Worm (Caenorhabditis elegans): ENCODE results near the gene lact-6.

lact-6 gene

ce11 chrIV:17453996-17454395 lies 22.8 kb upstream of the lact-6 start:
- TF ChIP-seq nhr-25 (tag; optimal IDR thresholded peaks at IDR 0.05) (no peak), nhr-67 (tag; optimal IDR thresholded peaks at IDR 0.05) (no peak), ZK546.5 (tag; optimal IDR thresholded peaks at IDR 0.05) (no peak), nhr-28 (tag; optimal IDR thresholded peaks at IDR 0.05) (no peak)

- TF ChIP-seq aly-2 (tag; optimal IDR thresholded peaks at IDR 0.05), result no peak
- TF ChIP-seq jun-1 (tag; optimal IDR thresholded peaks at IDR 0.05), result no peak
- TF ChIP-seq elt-1 (tag; optimal IDR thresholded peaks at IDR 0.05), result no peak
- TF ChIP-seq nhr-67 (tag; optimal IDR thresholded peaks at IDR 0.05), result no peak
- no peak for TF ChIP-seq elt-3 (tag; optimal IDR thresholded peaks at IDR 0.05)
- TF ChIP-seq elt-2 (tag; optimal IDR thresholded peaks at IDR 0.05), result no peak
- TF ChIP-seq nhr-237 (tag; optimal IDR thresholded peaks at IDR 0.05), result no peak
- TF ChIP-seq eor-1 (tag; optimal IDR thresholded peaks at IDR 0.05), result no peak
- no peak for TF ChIP-seq egl-27 (tag; optimal IDR thresholded peaks at IDR 0.05)
- TF ChIP-seq ztf-4 (tag; optimal IDR thresholded peaks at IDR 0.05), result no peak
- no peak for TF ChIP-seq ceh-82 (tag; optimal IDR thresholded peaks at IDR 0.05)
- no peak for TF ChIP-seq ztf-11 (tag; optimal IDR thresholded peaks at IDR 0.05)
- TF ChIP-seq pha-4 (tag; optimal IDR thresholded peaks at IDR 0.05), result no peak
- TF ChIP-seq daf-12 (tag; optimal IDR thresholded peaks at IDR 0.05), result no peak
- no peak for TF ChIP-seq nhr-76 (tag; optimal IDR thresholded peaks at IDR 0.05)
- TF ChIP-seq nhr-43 (tag; optimal IDR thresholded peaks at IDR 0.05; ENCODE audit: poor library complexity, severe bottlenecking), result no peak
Observed at ce11 chrIV:17453200-17453599, 22.0 kb upstream of the lact-6 start.

ce11 chrIV:17450443-17450842 lies 19.3 kb upstream of the lact-6 start, which contains the start of gene F11E6.8:
Gene F11E6.8, minus strand, starts transcription at chrIV:17450543.
- TF ChIP-seq nhr-11 (tag; optimal IDR thresholded peaks at IDR 0.05) (no peak), zag-1 (tag; optimal IDR thresholded peaks at IDR 0.05) (no peak), lin-15B (tag; optimal IDR thresholded peaks at IDR 0.05) (no peak), fkh-10 (GFP tag; optimal IDR thresholded peaks at IDR 0.05) (no peak), sea-2 (GFP tag; optimal IDR thresholded peaks at IDR 0.05) (no peak), lsy-12 (tag; optimal IDR thresholded peaks at IDR 0.05) (no peak), elt-3 (tag; optimal IDR thresholded peaks at IDR 0.05) (no peak), ztf-4 (tag; optimal IDR thresholded peaks at IDR 0.05) (no peak)

ce11 chrIV:17448319-17448718 lies 17.1 kb upstream of the lact-6 start:
- TF ChIP-seq egl-27 (tag; optimal IDR thresholded peaks at IDR 0.05), result no peak
- peak; percentile 66 for TF ChIP-seq pha-4 (tag; optimal IDR thresholded peaks at IDR 0.05)

- no peak for TF ChIP-seq lsy-12 (tag; optimal IDR thresholded peaks at IDR 0.05)
- TF ChIP-seq pqm-1 (tag; optimal IDR thresholded peaks at IDR 0.05), result peak; percentile 6
- TF ChIP-seq nhr-43 (tag; optimal IDR thresholded peaks at IDR 0.05; ENCODE audit: poor library complexity, severe bottlenecking), result peak; percentile 36
- TF ChIP-seq ceh-82 (tag; optimal IDR thresholded peaks at IDR 0.05), result no peak
- peak; percentile 15 for TF ChIP-seq nhr-23 (tag; optimal IDR thresholded peaks at IDR 0.05)
- TF ChIP-seq nhr-25 (tag; optimal IDR thresholded peaks at IDR 0.05), result peak; percentile 51
Observed at ce11 chrIV:17442503-17442902, 11.3 kb upstream of the lact-6 start, which contains the start of gene F11E6.11. Gene F11E6.11, plus strand, starts transcription at chrIV:17442827.

- peak; percentile 25 for TF ChIP-seq elt-2 (tag; optimal IDR thresholded peaks at IDR 0.05)
- peak; percentile 39 for TF ChIP-seq nhr-25 (tag; optimal IDR thresholded peaks at IDR 0.05)
- no peak for TF ChIP-seq daf-12 (tag; optimal IDR thresholded peaks at IDR 0.05)
- peak; percentile 6 for TF ChIP-seq nhr-43 (tag; optimal IDR thresholded peaks at IDR 0.05; ENCODE audit: poor library complexity, severe bottlenecking)
Observed at ce11 chrIV:17441260-17441659, 10.1 kb upstream of the lact-6 start.

- TF ChIP-seq ceh-16 (tag; optimal IDR thresholded peaks at IDR 0.05), result no peak
- peak; percentile 48 for TF ChIP-seq pha-4 (tag; optimal IDR thresholded peaks at IDR 0.05)
- peak; percentile 78 for TF ChIP-seq pqm-1 (tag; optimal IDR thresholded peaks at IDR 0.05)
- peak; percentile 71 for TF ChIP-seq elt-2 (tag; optimal IDR thresholded peaks at IDR 0.05)
Observed at ce11 chrIV:17440417-17440816, 9.2 kb upstream of the lact-6 start, which contains the start of gene F08A7.1. Gene F08A7.1, plus strand, starts transcription at chrIV:17440607.
